Fruit fly (Drosophila melanogaster) Kc167 (cell line): Measurements from ENCODE around the gene CG31041.

ENCODE experiments used
- Myc ChIP-seq: fragments of >200 bp; optimal IDR thresholded peaks from 2 replicates; lab custom pipeline; 2017; ENCODE audit warnings: missing external identifiers
- Sin3A ChIP-seq: fragments of >200 bp; optimal IDR thresholded peaks from 2 replicates; lab custom pipeline; 2018; ENCODE audit warnings: missing external identifiers
- h ChIP-seq: fragments of >200 bp; optimal IDR thresholded peaks from 3 replicates; lab custom pipeline; 2018; ENCODE audit warnings: missing external identifiers
- insv ChIP-seq: fragments of >200 bp; optimal IDR thresholded peaks from 3 replicates; lab custom pipeline; 2018; ENCODE audit warnings: missing external identifiers
- psq ChIP-seq: fragments of >200 bp; optimal IDR thresholded peaks from 2 replicates; lab custom pipeline; 2017; ENCODE audit warnings: missing external identifiers
- ttk ChIP-seq: sonication (Bioruptor generic); optimal IDR thresholded peaks from 2 replicates; lab custom pipeline; 2017; ENCODE audit warnings: missing external identifiers

dm6 chr3R:29610958-29611357, 20.3 kb upstream of the CG31041 start:
- TF ChIP-seq Myc (lab: Kevin White, UChicago) (no peak), psq (lab: Kevin White, UChicago) (no peak), insv (lab: Kevin White, UChicago) (no peak), h (lab: Kevin White, UChicago) (no peak), Sin3A (no peak), ttk (no peak)
